Fruit fly (Drosophila melanogaster) whole organism, embryonic: ENCODE data around the gene CG34281.

Source experiments
- CG9817 ChIP-seq: fragments of 200-800 bp; sonication (Bioruptor generic); optimal IDR thresholded peaks from 2 replicates; lab custom pipeline; 2018; ENCODE audit warnings: missing biosample characterization, mild to moderate bottlenecking, missing genetic modification characterization, moderate library complexity
- CG9876 ChIP-seq: fragments of 200-800 bp; sonication (Bioruptor generic); optimal IDR thresholded peaks from 2 replicates; lab custom pipeline; 2016; ENCODE audit warnings: missing biosample characterization, missing genetic modification characterization
- NC2β ChIP-seq: fragments of 200-800 bp; sonication (Bioruptor generic); optimal IDR thresholded peaks from 2 replicates; lab custom pipeline; 2016; ENCODE audit warnings: missing biosample characterization, missing genetic modification characterization
- ap ChIP-seq: fragments of 200-800 bp; sonication (Bioruptor generic); IDR thresholded peaks from 2 replicates; pipeline ENCODE4 v1.3.6; 2022; ENCODE audit warnings: missing biosample characterization, missing genetic modification characterization
- crp ChIP-seq, 2 experiments: fragments of 200-800 bp; sonication (Bioruptor generic); optimal IDR thresholded peaks; 2 replicates in 1 of 2; 3 replicates in 1 of 2; lab custom pipeline; 2017; ENCODE audit warnings: missing biosample characterization in 2 of 2, missing genetic modification characterization in 2 of 2, mild to moderate bottlenecking in 1 of 2, moderate library complexity in 1 of 2
- dmrt99B ChIP-seq: fragments of 200-800 bp; sonication (Bioruptor generic); optimal IDR thresholded peaks from 2 replicates; lab custom pipeline; 2018; ENCODE audit warnings: missing biosample characterization, mild to moderate bottlenecking, missing genetic modification characterization, moderate library complexity
- lilli ChIP-seq: fragments of 200-800 bp; sonication (Bioruptor generic); optimal IDR thresholded peaks from 3 replicates; lab custom pipeline; 2016; ENCODE audit warnings: missing biosample characterization, missing genetic modification characterization
- pan ChIP-seq, 4 experiments: fragments of >200 bp in 3 of 4; fragments of 200-800 bp in 1 of 4; sonication (Bioruptor generic) in 1 of 4; optimal IDR thresholded peaks in 3 of 4; IDR thresholded peaks in 1 of 4; 2 replicates each; pipeline versions ENCODE4 v1.3.6 to Lab custom; 2017 to 2022; ENCODE audit warnings: missing biosample characterization in 2 of 4, missing genetic modification characterization in 2 of 4, mixed read lengths in 1 of 4
- sc ChIP-seq, 3 experiments: fragments of >200 bp in 2 of 3; fragments of 200-800 bp in 1 of 3; sonication (Bioruptor generic) in 1 of 3; optimal IDR thresholded peaks; 2 replicates in 2 of 3; 3 replicates in 1 of 3; lab custom pipeline; 2017; ENCODE audit warnings: mild to moderate bottlenecking in 1 of 3, missing biosample characterization in 1 of 3, missing genetic modification characterization in 1 of 3, missing genetic modification reagents in 1 of 3

dm6 chr3R:17613549-17613948, 862 bp downstream of the CG34281 start, which contains the start of gene CG14327:
- TF ChIP-seq CG9876 (no peak), ap (no peak), dmrt99B (tag; lab: Kevin White, UChicago) (no peak), CG9817 (no peak), sc (optimal IDR thresholded peaks at IDR 0.05; lab: Kevin White, UChicago) (no peak), sc (GFP tag; optimal IDR thresholded peaks at IDR 0.05; lab: Kevin White, UChicago) (no peak), lilli (no peak), crp (GFP tag; optimal IDR thresholded peaks at IDR 0.05; lab: Kevin White, UChicago) (no peak), pan (optimal IDR thresholded peaks at IDR 0.05; lab: Kevin White, UChicago) (no peak), pan (GFP tag; optimal IDR thresholded peaks at IDR 0.05 in 1 of 2, IDR thresholded peaks at IDR 0.05 in 1 of 2) (no peak), NC2β (GFP tag; lab: Kevin White, UChicago) (no peak)
